Fruit fly (Drosophila melanogaster) whole organism, embryonic: ENCODE measurements around the gene PolA1.
A peak's percentile ranks its signal among the peaks of the same experiment; 100 is the strongest.

Experiments
- Ada2b ChIP-seq: fragments of 200-800 bp; sonication (Bioruptor generic); IDR thresholded peaks from 2 replicates; pipeline ENCODE4 v1.3.6; 2022; ENCODE audit warnings: missing biosample characterization, missing genetic modification characterization
- Adf1 ChIP-seq: fragments of 200-800 bp; sonication (Bioruptor generic); IDR thresholded peaks from 2 replicates; pipeline ENCODE4 v1.3.6; 2022; ENCODE audit warnings: missing biosample characterization, missing genetic modification characterization
- Atf-2 ChIP-seq: fragments of 200-800 bp; sonication (Bioruptor generic); optimal IDR thresholded peaks from 2 replicates; lab custom pipeline; 2016; ENCODE audit warnings: missing biosample characterization, missing genetic modification characterization
- CG10979 ChIP-seq: fragments of 200-800 bp; sonication (Bioruptor generic); optimal IDR thresholded peaks from 2 replicates; lab custom pipeline; 2018; ENCODE audit warnings: missing biosample characterization, mild to moderate bottlenecking, missing genetic modification characterization, moderate library complexity
- CG12236 ChIP-seq: fragments of 200-800 bp; sonication (Bioruptor generic); optimal IDR thresholded peaks from 2 replicates; lab custom pipeline; 2016; ENCODE audit warnings: missing biosample characterization, missing genetic modification characterization
- CG12744 ChIP-seq: fragments of 200-800 bp; sonication (Bioruptor generic); optimal IDR thresholded peaks from 2 replicates; lab custom pipeline; 2016; ENCODE audit warnings: missing biosample characterization, missing genetic modification characterization
- CG14441 ChIP-seq: fragments of 200-800 bp; sonication (Bioruptor generic); IDR thresholded peaks from 2 replicates; pipeline ENCODE4 v1.3.6; 2022; ENCODE audit warnings: missing biosample characterization, missing genetic modification characterization
- CG1602 ChIP-seq: fragments of 200-800 bp; sonication (Bioruptor generic); optimal IDR thresholded peaks from 3 replicates; lab custom pipeline; 2016; ENCODE audit warnings: missing biosample characterization, missing genetic modification characterization
- CG17361 ChIP-seq: fragments of 200-800 bp; sonication (Bioruptor generic); IDR thresholded peaks from 3 replicates; pipeline ENCODE4 v1.3.6; 2022; ENCODE audit warnings: missing biosample characterization, missing genetic modification characterization
- CG17912 ChIP-seq: fragments of 200-800 bp; sonication (Bioruptor generic); optimal IDR thresholded peaks from 2 replicates; lab custom pipeline; 2018; ENCODE audit warnings: missing biosample characterization, mild to moderate bottlenecking, missing genetic modification characterization
- CG18764 ChIP-seq: fragments of 200-800 bp; sonication (Bioruptor generic); optimal IDR thresholded peaks from 3 replicates; lab custom pipeline; 2016; ENCODE audit warnings: missing biosample characterization, missing genetic modification characterization
- CG2116 ChIP-seq: fragments of 200-800 bp; sonication (Bioruptor generic); optimal IDR thresholded peaks from 3 replicates; lab custom pipeline; 2018; ENCODE audit warnings: missing biosample characterization, mild to moderate bottlenecking, missing genetic modification characterization
- CG2678 ChIP-seq: fragments of 200-800 bp; sonication (Bioruptor generic); optimal IDR thresholded peaks from 3 replicates; lab custom pipeline; 2019; ENCODE audit warnings: missing biosample characterization, mild to moderate bottlenecking, missing genetic modification characterization, moderate library complexity
- CG31388 ChIP-seq: fragments of 200-800 bp; sonication (Bioruptor generic); optimal IDR thresholded peaks from 2 replicates; lab custom pipeline; 2016; ENCODE audit warnings: missing biosample characterization, missing genetic modification characterization
- CG6689 ChIP-seq: fragments of 200-800 bp; sonication (Bioruptor generic); IDR thresholded peaks from 2 replicates; pipeline ENCODE4 v1.3.6; 2022; ENCODE audit warnings: missing biosample characterization, missing genetic modification characterization
- CG6813 ChIP-seq: fragments of 200-800 bp; sonication (Bioruptor generic); optimal IDR thresholded peaks from 2 replicates; lab custom pipeline; 2017; ENCODE audit warnings: missing biosample characterization, missing genetic modification characterization, mild to moderate bottlenecking, moderate library complexity, missing genetic modification reagents
- CG7372 ChIP-seq: fragments of 200-800 bp; sonication (Bioruptor generic); IDR thresholded peaks from 2 replicates; pipeline ENCODE4 v1.3.6; 2022; ENCODE audit warnings: missing biosample characterization, missing genetic modification characterization
- CoRest ChIP-seq: fragments of 200-800 bp; sonication (Bioruptor generic); optimal IDR thresholded peaks from 3 replicates; lab custom pipeline; 2018; ENCODE audit warnings: missing biosample characterization, mild to moderate bottlenecking, missing genetic modification characterization, moderate library complexity
- Doc3 ChIP-seq: fragments of 200-800 bp; sonication (Bioruptor generic); IDR thresholded peaks from 3 replicates; pipeline ENCODE4 v1.3.6; 2022; ENCODE audit warnings: missing biosample characterization, missing genetic modification characterization; ENCODE audit not compliant: partially characterized antibody
- Fer2 ChIP-seq: fragments of 200-800 bp; sonication (Bioruptor generic); optimal IDR thresholded peaks from 2 replicates; lab custom pipeline; 2018; ENCODE audit warnings: missing biosample characterization, mild to moderate bottlenecking, missing genetic modification characterization, moderate library complexity
- H2.0 ChIP-seq: fragments of 200-800 bp; sonication (Bioruptor generic); IDR thresholded peaks from 2 replicates; pipeline ENCODE4 v1.3.6; 2022; ENCODE audit warnings: missing biosample characterization, missing genetic modification characterization
- HLH3B ChIP-seq: fragments of 200-800 bp; sonication (Bioruptor generic); IDR thresholded peaks from 2 replicates; pipeline ENCODE4 v1.3.6; 2022; ENCODE audit warnings: missing biosample characterization, missing genetic modification characterization
- HmgD ChIP-seq: fragments of 200-800 bp; sonication (Bioruptor generic); optimal IDR thresholded peaks from 3 replicates; lab custom pipeline; 2016; ENCODE audit warnings: missing biosample characterization, missing genetic modification characterization
- Myb ChIP-seq: fragments of 200-800 bp; sonication (Bioruptor generic); optimal IDR thresholded peaks from 2 replicates; lab custom pipeline; 2016; ENCODE audit warnings: missing biosample characterization, missing genetic modification characterization
- NK7.1 ChIP-seq: fragments of 200-800 bp; sonication (Bioruptor generic); optimal IDR thresholded peaks from 3 replicates; lab custom pipeline; 2016; ENCODE audit warnings: missing biosample characterization, missing genetic modification characterization
- Opbp ChIP-seq: fragments of 200-800 bp; sonication (Bioruptor generic); IDR thresholded peaks from 3 replicates; pipeline ENCODE4 v1.3.6; 2022; ENCODE audit warnings: missing biosample characterization, missing genetic modification characterization; ENCODE audit not compliant: partially characterized antibody
- Optix ChIP-seq: fragments of 200-800 bp; sonication (Bioruptor generic); IDR thresholded peaks from 3 replicates; pipeline ENCODE4 v1.3.6; 2022; ENCODE audit warnings: missing biosample characterization, missing genetic modification characterization
- Scr ChIP-seq: fragments of 200-800 bp; sonication (Bioruptor generic); IDR thresholded peaks from 2 replicates; pipeline ENCODE4 v1.3.6; 2022; ENCODE audit warnings: missing biosample characterization, missing genetic modification characterization; ENCODE audit not compliant: partially characterized antibody
- Sox102F ChIP-seq: fragments of 200-800 bp; sonication (Bioruptor generic); optimal IDR thresholded peaks from 2 replicates; lab custom pipeline; 2018; ENCODE audit warnings: missing biosample characterization, mild to moderate bottlenecking, missing genetic modification characterization, moderate library complexity
- Spps ChIP-seq: fragments of 200-800 bp; sonication (Bioruptor generic); optimal IDR thresholded peaks from 2 replicates; lab custom pipeline; 2018; ENCODE audit warnings: missing biosample characterization, mild to moderate bottlenecking, missing genetic modification characterization
- Taf1 ChIP-seq: fragments of 200-800 bp; sonication (Bioruptor generic); IDR thresholded peaks from 2 replicates; pipeline ENCODE4 v1.3.6; 2022; ENCODE audit warnings: missing biosample characterization, missing genetic modification characterization
- bcd ChIP-seq: fragments of 200-800 bp; sonication (Bioruptor generic); optimal IDR thresholded peaks from 2 replicates; lab custom pipeline; 2017; ENCODE audit warnings: missing biosample characterization, mild to moderate bottlenecking, missing genetic modification characterization
- chn ChIP-seq: fragments of 200-800 bp; sonication (Bioruptor generic); optimal IDR thresholded peaks from 2 replicates; lab custom pipeline; 2016; ENCODE audit warnings: missing biosample characterization, missing genetic modification characterization
- crol ChIP-seq: fragments of 200-800 bp; sonication (Bioruptor generic); IDR thresholded peaks from 2 replicates; pipeline ENCODE4 v1.3.6; 2022; ENCODE audit warnings: missing biosample characterization, missing genetic modification characterization
- dpn ChIP-seq, 2 experiments: fragments of 200-800 bp; sonication (Bioruptor generic); optimal IDR thresholded peaks; 3 replicates each; lab custom pipeline; 2016; ENCODE audit warnings: missing biosample characterization in 2 of 2, missing genetic modification characterization in 2 of 2
- emc ChIP-seq: fragments of 200-800 bp; sonication (Bioruptor generic); optimal IDR thresholded peaks from 2 replicates; lab custom pipeline; 2016; ENCODE audit warnings: missing biosample characterization, missing genetic modification characterization
- eve ChIP-seq, 2 experiments: fragments of >200 bp; optimal IDR thresholded peaks; 2 replicates each; lab custom pipeline; 2017; ENCODE audit warnings: missing biosample characterization in 2 of 2, missing genetic modification characterization in 2 of 2
- grn ChIP-seq: fragments of 200-800 bp; sonication (Bioruptor generic); optimal IDR thresholded peaks from 3 replicates; lab custom pipeline; 2017; ENCODE audit warnings: missing biosample characterization, missing genetic modification characterization
- gro ChIP-seq: fragments of 200-800 bp; sonication (Bioruptor generic); optimal IDR thresholded peaks from 2 replicates; lab custom pipeline; 2016; ENCODE audit warnings: missing biosample characterization, missing genetic modification characterization
- insv ChIP-seq, 2 experiments: fragments of 200-800 bp; sonication (Bioruptor generic); optimal IDR thresholded peaks; 3 replicates each; lab custom pipeline; 2016 to 2018; ENCODE audit warnings: missing biosample characterization in 2 of 2, missing genetic modification characterization in 2 of 2
- kah ChIP-seq: fragments of 200-800 bp; sonication (Bioruptor generic); optimal IDR thresholded peaks from 2 replicates; lab custom pipeline; 2018; ENCODE audit warnings: missing biosample characterization, mild to moderate bottlenecking, missing genetic modification characterization
- kay ChIP-seq: fragments of 200-800 bp; sonication (Bioruptor generic); optimal IDR thresholded peaks from 2 replicates; lab custom pipeline; 2016; ENCODE audit warnings: missing biosample characterization, missing genetic modification characterization
- lilli ChIP-seq: fragments of 200-800 bp; sonication (Bioruptor generic); optimal IDR thresholded peaks from 3 replicates; lab custom pipeline; 2016; ENCODE audit warnings: missing biosample characterization, missing genetic modification characterization
- nom ChIP-seq: fragments of 200-800 bp; sonication (Bioruptor generic); optimal IDR thresholded peaks from 2 replicates; lab custom pipeline; 2017; ENCODE audit warnings: missing biosample characterization, missing genetic modification characterization, mild to moderate bottlenecking, moderate library complexity, missing genetic modification reagents
- otp ChIP-seq: fragments of 200-800 bp; sonication (Bioruptor generic); IDR thresholded peaks from 3 replicates; pipeline ENCODE4, ENCODE4 v1.3.6; 2022; ENCODE audit warnings: missing biosample characterization, missing genetic modification characterization
- pfk ChIP-seq: fragments of 200-800 bp; sonication (Bioruptor generic); optimal IDR thresholded peaks from 2 replicates; lab custom pipeline; 2018; ENCODE audit warnings: missing biosample characterization, mild to moderate bottlenecking, missing genetic modification characterization, moderate library complexity
- sens ChIP-seq: fragments of 200-800 bp; sonication (Bioruptor generic); peaks from one replicate; lab custom pipeline; 2016; ENCODE audit warnings: missing biosample characterization, missing genetic modification characterization
- sob ChIP-seq: fragments of 200-800 bp; sonication (Bioruptor generic); IDR thresholded peaks from 2 replicates; pipeline ENCODE4 v1.3.6; 2022; ENCODE audit warnings: missing biosample characterization, missing genetic modification characterization
- sr ChIP-seq: fragments of 200-800 bp; sonication (Bioruptor generic); IDR thresholded peaks from 3 replicates; pipeline ENCODE4 v1.3.6; 2022; ENCODE audit warnings: missing biosample characterization, missing genetic modification characterization
- tna ChIP-seq: fragments of 200-800 bp; sonication (Bioruptor generic); IDR thresholded peaks from 2 replicates; pipeline ENCODE4 v1.3.6; 2022; ENCODE audit warnings: missing biosample characterization, missing genetic modification characterization; ENCODE audit not compliant: partially characterized antibody
- unc-4 ChIP-seq: fragments of 200-800 bp; sonication (Bioruptor generic); IDR thresholded peaks from 2 replicates; pipeline ENCODE4 v1.3.6; 2022; ENCODE audit warnings: missing biosample characterization, missing genetic modification characterization; ENCODE audit not compliant: partially characterized antibody
- yki ChIP-seq: fragments of >200 bp; optimal IDR thresholded peaks from 3 replicates; lab custom pipeline; 2018

PolA1 gene

dm6 chr3R:21719934-21720431, 48.4 kb upstream of the PolA1 start (continued):
- peak; percentile 16 to 48 for TF ChIP-seq dpn (GFP tag; optimal IDR thresholded peaks at IDR 0.05; lab: Kevin White, UChicago)
- 0 out of 2 replicates have a peak, but pooled peaks have one; percentile 31 for TF ChIP-seq Ada2b (GFP tag; lab: Robert Waterston, UW)
- no peak for TF ChIP-seq kah
- TF ChIP-seq CG10979 (tag; lab: Kevin White, UChicago) = no peak
- no peak for TF ChIP-seq Doc3 (GFP tag; lab: Robert Waterston, UW)
- peak; percentile 32 for TF ChIP-seq CG2116
- no peak for TF ChIP-seq insv (GFP tag; optimal IDR thresholded peaks at IDR 0.05; lab: Kevin White, UChicago)
- TF ChIP-seq Spps = no peak
- no peak for TF ChIP-seq unc-4 (GFP tag; lab: Robert Waterston, UW)
- TF ChIP-seq CG31388 (GFP tag; lab: Kevin White, UChicago) = no peak
- TF ChIP-seq Optix = no peak
- TF ChIP-seq eve (GFP tag; optimal IDR thresholded peaks at IDR 0.05; lab: Kevin White, UChicago) = no peak
- no peak for TF ChIP-seq CG7372
- no peak for TF ChIP-seq yki (lab: Kevin White, UChicago)
- peak; percentile 58 for TF ChIP-seq CoRest (tag; lab: Kevin White, UChicago)
- peak; percentile 66 for TF ChIP-seq nom
- peak; percentile 63 for TF ChIP-seq Sox102F (GFP tag; lab: Kevin White, UChicago)
- TF ChIP-seq tna (GFP tag; lab: Robert Waterston, UW) = no peak
- 0 out of 2 replicates have a peak, but pooled peaks have one; percentile 34 for TF ChIP-seq H2.0
- TF ChIP-seq CG18764 (GFP tag; lab: Kevin White, UChicago) = no peak
- TF ChIP-seq Taf1 = no peak
- peak; percentile 38; the same call in 1 of the 2 replicates for TF ChIP-seq sob
- peak; percentile 33 for TF ChIP-seq NK7.1 (GFP tag; lab: Kevin White, UChicago)
- peak; percentile 49; the same call in 1 of the 2 replicates for TF ChIP-seq HLH3B (GFP tag; lab: Robert Waterston, UW)
- TF ChIP-seq CG17912 (GFP tag; lab: Kevin White, UChicago) = no peak
- no peak for TF ChIP-seq Atf-2 (GFP tag; lab: Kevin White, UChicago)
- no peak for TF ChIP-seq emc
- TF ChIP-seq chn (GFP tag; lab: Kevin White, UChicago) = no peak
- peak; percentile 52; the same call in 1 of the 2 replicates for TF ChIP-seq CG14441 (GFP tag; lab: Robert Waterston, UW)
- TF ChIP-seq grn (GFP tag; lab: Kevin White, UChicago) = no peak
- TF ChIP-seq gro (GFP tag; lab: Kevin White, UChicago) = peak; percentile 11
- no peak for TF ChIP-seq pfk (GFP tag; lab: Kevin White, UChicago)
- TF ChIP-seq bcd = peak; percentile 49
- TF ChIP-seq CG1602 (GFP tag; lab: Kevin White, UChicago) = peak; percentile 4
- no peak for TF ChIP-seq Scr (GFP tag; lab: Robert Waterston, UW)
- TF ChIP-seq kay = no peak
- no peak for TF ChIP-seq HmgD
- TF ChIP-seq Adf1 = no peak
- TF ChIP-seq otp (GFP tag; lab: Robert Waterston, UW) = no peak
- TF ChIP-seq CG17361 (GFP tag; lab: Robert Waterston, UW) = peak; percentile 68; the same call in 2 of the 3 replicates
- no peak for TF ChIP-seq sr
- TF ChIP-seq Myb (GFP tag; lab: Kevin White, UChicago) = no peak
- peak; percentile 43 for TF ChIP-seq CG6689 (GFP tag; lab: Robert Waterston, UW)
- TF ChIP-seq CG12236 = no peak
- TF ChIP-seq crol (GFP tag; lab: Robert Waterston, UW) = no peak
- TF ChIP-seq CG6813 (GFP tag; lab: Kevin White, UChicago) = peak; percentile 2
- peak; percentile 52 for TF ChIP-seq CG12744 (GFP tag; lab: Kevin White, UChicago)
- peak; percentile 66 for TF ChIP-seq CG2678 (tag; lab: Kevin White, UChicago)
- no peak for TF ChIP-seq Opbp
- TF ChIP-seq Fer2 = no peak
- peak; percentile 75 for TF ChIP-seq sens (GFP tag; lab: Kevin White, UChicago)
- TF ChIP-seq lilli (GFP tag; lab: Kevin White, UChicago) = peak; percentile 56
